Fruit fly (Drosophila melanogaster) Kc167 (cell line): ENCODE results near the gene Eip78C.

ENCODE experiments used
- Myc ChIP-seq: fragments of >200 bp; optimal IDR thresholded peaks from 2 replicates; lab custom pipeline; 2017; ENCODE audit warnings: missing external identifiers
- Sin3A ChIP-seq: fragments of >200 bp; optimal IDR thresholded peaks from 2 replicates; lab custom pipeline; 2018; ENCODE audit warnings: missing external identifiers
- h ChIP-seq: fragments of >200 bp; optimal IDR thresholded peaks from 3 replicates; lab custom pipeline; 2018; ENCODE audit warnings: missing external identifiers
- insv ChIP-seq: fragments of >200 bp; optimal IDR thresholded peaks from 3 replicates; lab custom pipeline; 2018; ENCODE audit warnings: missing external identifiers
- psq ChIP-seq: fragments of >200 bp; optimal IDR thresholded peaks from 2 replicates; lab custom pipeline; 2017; ENCODE audit warnings: missing external identifiers
- ttk ChIP-seq: sonication (Bioruptor generic); optimal IDR thresholded peaks from 2 replicates; lab custom pipeline; 2017; ENCODE audit warnings: missing external identifiers

Gene Eip78C

dm6 chr3L:21226309-21226708 is at the start of gene Eip78C:
Gene Eip78C (plus strand): TSS chr3L:21226609.
- TF ChIP-seq psq (lab: Kevin White, UChicago), result no peak
- no peak for TF ChIP-seq insv (lab: Kevin White, UChicago)
- TF ChIP-seq ttk (lab: Kevin White, UChicago), result no peak
- no peak for TF ChIP-seq Sin3A
- no peak for TF ChIP-seq Myc (lab: Kevin White, UChicago)
- no peak for TF ChIP-seq h (lab: Kevin White, UChicago)

dm6 chr3L:21176935-21177581 is 49.4 kb upstream of the Eip78C start:
- TF ChIP-seq Sin3A, result no peak
- no peak for TF ChIP-seq psq (lab: Kevin White, UChicago)
- no peak for TF ChIP-seq h (lab: Kevin White, UChicago)

- TF ChIP-seq psq (lab: Kevin White, UChicago), result no peak
- TF ChIP-seq h (lab: Kevin White, UChicago), result no peak
- TF ChIP-seq Sin3A, result no peak
- no peak for TF ChIP-seq Myc (lab: Kevin White, UChicago)
- TF ChIP-seq ttk (lab: Kevin White, UChicago), result no peak
- no peak for TF ChIP-seq insv (lab: Kevin White, UChicago)
These were observed 40.8 kb upstream of the Eip78C start for dm6 chr3L:21185622-21186021.

dm6 chr3L:21186487-21186886 is 39.9 kb upstream of the Eip78C start:
- TF ChIP-seq psq (lab: Kevin White, UChicago), result no peak

- TF ChIP-seq Sin3A (no peak), ttk (lab: Kevin White, UChicago) (no peak), insv (lab: Kevin White, UChicago) (no peak), h (lab: Kevin White, UChicago) (no peak), Myc (lab: Kevin White, UChicago) (no peak), psq (lab: Kevin White, UChicago) (no peak)
These were observed 34.4 kb upstream of the Eip78C start for dm6 chr3L:21192024-21192423.

- no peak for TF ChIP-seq ttk (lab: Kevin White, UChicago)
- no peak for TF ChIP-seq h (lab: Kevin White, UChicago)
- TF ChIP-seq psq (lab: Kevin White, UChicago), result no peak
- no peak for TF ChIP-seq Myc (lab: Kevin White, UChicago)
- no peak for TF ChIP-seq insv (lab: Kevin White, UChicago)
- no peak for TF ChIP-seq Sin3A
These were observed 33.2 kb upstream of the Eip78C start, which contains the start of gene CG42337 for dm6 chr3L:21193170-21193569. Gene CG42337 (minus strand): TSS chr3L:21193363.

dm6 chr3L:21194392-21194925 is 31.9 kb upstream of the Eip78C start:
- TF ChIP-seq psq (lab: Kevin White, UChicago) (no peak), ttk (lab: Kevin White, UChicago) (no peak), Myc (lab: Kevin White, UChicago) (no peak), Sin3A (no peak), h (lab: Kevin White, UChicago) (no peak), insv (lab: Kevin White, UChicago) (no peak)

dm6 chr3L:21196563-21196962 is 29.8 kb upstream of the Eip78C start, which contains the start of the genes Targ3 and park:
Gene Targ3 (plus strand): TSS chr3L:21196831.
Gene park (minus strand): TSS chr3L:21196853.
- TF ChIP-seq insv (lab: Kevin White, UChicago) (no peak), h (lab: Kevin White, UChicago) (no peak), ttk (lab: Kevin White, UChicago) (no peak), Sin3A (no peak), Myc (lab: Kevin White, UChicago) (no peak), psq (lab: Kevin White, UChicago) (no peak)

- no peak for TF ChIP-seq Myc (lab: Kevin White, UChicago)
- no peak for TF ChIP-seq insv (lab: Kevin White, UChicago)
- no peak for TF ChIP-seq ttk (lab: Kevin White, UChicago)
- TF ChIP-seq h (lab: Kevin White, UChicago), result no peak
- no peak for TF ChIP-seq psq (lab: Kevin White, UChicago)
- TF ChIP-seq Sin3A, result no peak
These were observed 25.8 kb upstream of the Eip78C start for dm6 chr3L:21200587-21200986.

dm6 chr3L:21201246-21201896 is 25.0 kb upstream of the Eip78C start:
- TF ChIP-seq Myc (lab: Kevin White, UChicago), result no peak
- TF ChIP-seq psq (lab: Kevin White, UChicago), result no peak
- no peak for TF ChIP-seq h (lab: Kevin White, UChicago)
- TF ChIP-seq Sin3A, result no peak
- TF ChIP-seq ttk (lab: Kevin White, UChicago), result no peak
- no peak for TF ChIP-seq insv (lab: Kevin White, UChicago)

dm6 chr3L:21202029-21202776 is 24.2 kb upstream of the Eip78C start:
- TF ChIP-seq insv (lab: Kevin White, UChicago) (peak; percentile 97), Sin3A (no peak), ttk (lab: Kevin White, UChicago) (no peak)
